Fruit fly (Drosophila melanogaster): Measurements from ENCODE around the gene CycJ.
A peak's percentile ranks its signal among the peaks of the same experiment; 100 is the strongest.

CycJ gene

dm6 chr3L:3485088-3485710 is 19.0 kb downstream of the CycJ start:
- no peak for TF ChIP-seq CG11723 (GFP tag; optimal IDR thresholded peaks at IDR 0.05)
- TF ChIP-seq PHDP (tag; optimal IDR thresholded peaks at IDR 0.05) = peak; percentile 52
- peak; percentile 21 for TF ChIP-seq Hmr (GFP tag; optimal IDR thresholded peaks at IDR 0.05)
- TF ChIP-seq D19A (tag; optimal IDR thresholded peaks at IDR 0.05) = peak; percentile 58
- peak; percentile 61 for TF ChIP-seq dmrt99B (tag; optimal IDR thresholded peaks at IDR 0.05)
- no peak for TF ChIP-seq CG9609 (GFP tag; optimal IDR thresholded peaks at IDR 0.05)
- peak; percentile 16; the same call in 1 of the 2 replicates for TF ChIP-seq CG32532 (GFP tag; IDR thresholded peaks at IDR 0.05)
- 0 out of 2 replicates have a peak, but pooled peaks have one; percentile 9 for TF ChIP-seq ssp (GFP tag; IDR thresholded peaks at IDR 0.05)
- peak; percentile 4 for TF ChIP-seq CG15696 (tag; optimal IDR thresholded peaks at IDR 0.05)
- no peak for TF ChIP-seq CG6272 (GFP tag; IDR thresholded peaks at IDR 0.05)
- TF ChIP-seq CG18599 (GFP tag; optimal IDR thresholded peaks at IDR 0.05) = peak; percentile 46
- TF ChIP-seq CG2678 (tag; optimal IDR thresholded peaks at IDR 0.05) = peak; percentile 70
- peak; percentile 18 for TF ChIP-seq CG3281 (GFP tag; optimal IDR thresholded peaks at IDR 0.05)
- no peak for TF ChIP-seq Stat92E (GFP tag; optimal IDR thresholded peaks at IDR 0.05)
- TF ChIP-seq ken (GFP tag; IDR thresholded peaks at IDR 0.05) = 0 out of 3 replicates have a peak, but pooled peaks have one; percentile 20
- no peak for TF ChIP-seq CG14860 (GFP tag; IDR thresholded peaks at IDR 0.05; ENCODE audit: partially characterized antibody)
- TF ChIP-seq tgo (GFP tag; IDR thresholded peaks at IDR 0.05) = peak; percentile 48; the same call in 2 of the 3 replicates
- peak; percentile 31 for TF ChIP-seq CG4424 (GFP tag; optimal IDR thresholded peaks at IDR 0.05)
- no peak for TF ChIP-seq caup (GFP tag; optimal IDR thresholded peaks at IDR 0.05; ENCODE audit: severe bottlenecking)
- peak; percentile 8 for TF ChIP-seq dmrt11E (tag; optimal IDR thresholded peaks at IDR 0.05)
- TF ChIP-seq CG31365 (tag; optimal IDR thresholded peaks at IDR 0.05) = no peak
- TF ChIP-seq stc (GFP tag; IDR thresholded peaks at IDR 0.05) = no peak
- no peak for TF ChIP-seq croc (GFP tag; conservative IDR thresholded peaks at IDR 0.05)
- TF ChIP-seq CG15514 (GFP tag; optimal IDR thresholded peaks at IDR 0.05) = no peak
- TF ChIP-seq Hr3 (GFP tag; optimal IDR thresholded peaks at IDR 0.05) = peak; percentile 24
- no peak for TF ChIP-seq Atf6 (GFP tag; IDR thresholded peaks at IDR 0.05)
- peak; percentile 32 for TF ChIP-seq CG17359 (tag; optimal IDR thresholded peaks at IDR 0.05)
- TF ChIP-seq CG8924 (tag; optimal IDR thresholded peaks at IDR 0.05) = peak; percentile 22
- peak; percentile 24 for TF ChIP-seq CG14710 (tag; optimal IDR thresholded peaks at IDR 0.05)
- peak; percentile 61 for TF ChIP-seq CG7839 (tag; optimal IDR thresholded peaks at IDR 0.05)
- TF ChIP-seq CG3995 (GFP tag; optimal IDR thresholded peaks at IDR 0.05) = no peak
- peak; percentile 13 for TF ChIP-seq unpg (GFP tag; optimal IDR thresholded peaks at IDR 0.05)
- peak; percentile 20 for TF ChIP-seq Meics (GFP tag; optimal IDR thresholded peaks at IDR 0.05)
- no peak for TF ChIP-seq pita (GFP tag; optimal IDR thresholded peaks at IDR 0.05)
- TF ChIP-seq klu (GFP tag; IDR thresholded peaks at IDR 0.05) = no peak
- no peak for TF ChIP-seq CG17802 (tag; optimal IDR thresholded peaks at IDR 0.05)
- no peak for TF ChIP-seq CG2889 (GFP tag; IDR thresholded peaks at IDR 0.05)
- TF ChIP-seq CG12104 (GFP tag; optimal IDR thresholded peaks at IDR 0.05) = no peak
- peak; percentile 1 for TF ChIP-seq CG17829 (tag; optimal IDR thresholded peaks at IDR 0.05)
- TF ChIP-seq phol (tag; optimal IDR thresholded peaks at IDR 0.05) = peak; percentile 50
- TF ChIP-seq CG15601 (tag; optimal IDR thresholded peaks at IDR 0.05) = peak; percentile 31
- TF ChIP-seq nerfin-1 (tag; optimal IDR thresholded peaks at IDR 0.05) = peak; percentile 1
- TF ChIP-seq CG18011 (GFP tag; optimal IDR thresholded peaks at IDR 0.05) = no peak
- TF ChIP-seq CG10267 (tag; optimal IDR thresholded peaks at IDR 0.05) = peak; percentile 24
- no peak for TF ChIP-seq CG14667 (GFP tag; IDR thresholded peaks at IDR 0.05)
- TF ChIP-seq trem (tag; optimal IDR thresholded peaks at IDR 0.05) = peak; percentile 27
- TF ChIP-seq exex (tag; optimal IDR thresholded peaks at IDR 0.05) = no peak
- no peak for TF ChIP-seq CG12744 (GFP tag; optimal IDR thresholded peaks at IDR 0.05)
